Fruit fly (Drosophila melanogaster) whole organism, embryonic: ENCODE results near the gene Fancl.
A peak's percentile ranks its signal among the peaks of the same experiment; 100 is the strongest.

Experiments
- CG10267 ChIP-seq: fragments of 200-800 bp; sonication (Bioruptor generic); optimal IDR thresholded peaks from 2 replicates; lab custom pipeline; 2018; ENCODE audit warnings: missing biosample characterization, mild to moderate bottlenecking, missing genetic modification characterization, moderate library complexity
- CG11398 ChIP-seq: fragments of 200-800 bp; sonication (Bioruptor generic); optimal IDR thresholded peaks from 2 replicates; lab custom pipeline; 2016; ENCODE audit warnings: missing biosample characterization, missing genetic modification characterization
- CG1233 ChIP-seq: fragments of 200-800 bp; sonication (Bioruptor generic); optimal IDR thresholded peaks from 4 replicates; lab custom pipeline; 2018; ENCODE audit warnings: missing biosample characterization, mild to moderate bottlenecking, missing genetic modification characterization
- CG14710 ChIP-seq: fragments of 200-800 bp; sonication (Bioruptor generic); optimal IDR thresholded peaks from 3 replicates; lab custom pipeline; 2019; ENCODE audit warnings: missing biosample characterization, mild to moderate bottlenecking, missing genetic modification characterization, moderate library complexity
- CG17385 ChIP-seq: fragments of 200-800 bp; sonication (Bioruptor generic); optimal IDR thresholded peaks from 3 replicates; lab custom pipeline; 2018; ENCODE audit warnings: missing biosample characterization, mild to moderate bottlenecking, missing genetic modification characterization
- CG2120 ChIP-seq: fragments of 200-800 bp; sonication (Bioruptor generic); optimal IDR thresholded peaks from 3 replicates; lab custom pipeline; 2016; ENCODE audit warnings: missing biosample characterization, missing genetic modification characterization
- CG2678 ChIP-seq: fragments of 200-800 bp; sonication (Bioruptor generic); optimal IDR thresholded peaks from 3 replicates; lab custom pipeline; 2019; ENCODE audit warnings: missing biosample characterization, mild to moderate bottlenecking, missing genetic modification characterization, moderate library complexity
- CG4707 ChIP-seq: fragments of 200-800 bp; sonication (Bioruptor generic); optimal IDR thresholded peaks from 2 replicates; lab custom pipeline; 2018; ENCODE audit warnings: missing biosample characterization, mild to moderate bottlenecking, missing genetic modification characterization, moderate library complexity
- CG4730 ChIP-seq: fragments of 200-800 bp; sonication (Bioruptor generic); IDR thresholded peaks from 2 replicates; pipeline ENCODE4 v1.3.6; 2022; ENCODE audit warnings: missing biosample characterization, missing genetic modification characterization
- CG5953 ChIP-seq: fragments of 200-800 bp; sonication (Bioruptor generic); IDR thresholded peaks from 2 replicates; pipeline ENCODE4 v1.3.6; 2022; ENCODE audit warnings: missing biosample characterization, missing genetic modification characterization
- CG6683 ChIP-seq: fragments of 200-800 bp; sonication (Bioruptor generic); optimal IDR thresholded peaks from 2 replicates; lab custom pipeline; 2017; ENCODE audit warnings: missing biosample characterization, mild to moderate bottlenecking, missing genetic modification characterization, missing genetic modification reagents
- CG6791 ChIP-seq: fragments of 200-800 bp; sonication (Bioruptor generic); IDR thresholded peaks from 3 replicates; pipeline ENCODE4 v1.3.6; 2022; ENCODE audit warnings: missing biosample characterization, missing genetic modification characterization; ENCODE audit not compliant: partially characterized antibody
- CG9817 ChIP-seq: fragments of 200-800 bp; sonication (Bioruptor generic); optimal IDR thresholded peaks from 2 replicates; lab custom pipeline; 2018; ENCODE audit warnings: missing biosample characterization, mild to moderate bottlenecking, missing genetic modification characterization, moderate library complexity
- D19A ChIP-seq: fragments of 200-800 bp; optimal IDR thresholded peaks from 3 replicates; lab custom pipeline; 2019; ENCODE audit warnings: missing biosample characterization, mild to moderate bottlenecking, missing genetic modification characterization, moderate library complexity
- E2f2 ChIP-seq: fragments of 200-800 bp; sonication (Bioruptor generic); IDR thresholded peaks from 2 replicates; pipeline ENCODE4 v1.3.6; 2022; ENCODE audit warnings: missing biosample characterization, missing genetic modification characterization
- Ets97D ChIP-seq: fragments of 200-800 bp; sonication (Bioruptor generic); optimal IDR thresholded peaks from 3 replicates; lab custom pipeline; 2016; ENCODE audit warnings: missing biosample characterization, missing genetic modification characterization
- GATAe ChIP-seq: fragments of 200-800 bp; sonication (Bioruptor generic); conservative IDR thresholded peaks from 2 replicates; pipeline ENCODE4 v1.3.6; 2022; ENCODE audit warnings: missing biosample characterization, missing genetic modification characterization
- Lhr ChIP-seq: fragments of 200-800 bp; sonication (Bioruptor generic); optimal IDR thresholded peaks from 3 replicates; lab custom pipeline; 2017; ENCODE audit warnings: mild to moderate bottlenecking, missing biosample characterization, missing genetic modification reagents, missing genetic modification characterization
- MBD-R2 ChIP-seq: fragments of 200-800 bp; sonication (Bioruptor generic); IDR thresholded peaks from 2 replicates; pipeline ENCODE4 v1.3.6; 2022; ENCODE audit warnings: missing biosample characterization, missing genetic modification characterization
- Mad ChIP-seq: fragments of 200-800 bp; sonication (Bioruptor generic); optimal IDR thresholded peaks from 2 replicates; lab custom pipeline; 2016; ENCODE audit warnings: missing biosample characterization, missing genetic modification characterization
- Meics ChIP-seq: fragments of 200-800 bp; sonication (Bioruptor generic); optimal IDR thresholded peaks from 2 replicates; lab custom pipeline; 2017; ENCODE audit warnings: missing biosample characterization, mild to moderate bottlenecking, missing genetic modification characterization
- Nf-YC ChIP-seq: fragments of 200-800 bp; optimal IDR thresholded peaks from 3 replicates; lab custom pipeline; 2019; ENCODE audit warnings: missing biosample characterization, mild to moderate bottlenecking, missing genetic modification characterization, moderate library complexity
- Opbp ChIP-seq: fragments of 200-800 bp; sonication (Bioruptor generic); IDR thresholded peaks from 3 replicates; pipeline ENCODE4 v1.3.6; 2022; ENCODE audit warnings: missing biosample characterization, missing genetic modification characterization; ENCODE audit not compliant: partially characterized antibody
- Sox102F ChIP-seq: fragments of 200-800 bp; sonication (Bioruptor generic); optimal IDR thresholded peaks from 2 replicates; lab custom pipeline; 2018; ENCODE audit warnings: missing biosample characterization, mild to moderate bottlenecking, missing genetic modification characterization, moderate library complexity
- Trl ChIP-seq, 3 experiments: fragments of >200 bp in 2 of 3; fragments of 200-800 bp in 1 of 3; sonication (Bioruptor generic) in 1 of 3; optimal IDR thresholded peaks; 2 replicates in 1 of 3; 3 replicates in 2 of 3; lab custom pipeline; 2016 to 2017; ENCODE audit warnings: missing biosample characterization in 1 of 3, missing genetic modification characterization in 1 of 3
- Vsx1 ChIP-seq: fragments of 200-800 bp; sonication (Bioruptor generic); optimal IDR thresholded peaks from 2 replicates; lab custom pipeline; 2017; ENCODE audit warnings: missing biosample characterization, mild to moderate bottlenecking, missing genetic modification characterization, missing genetic modification reagents
- Xbp1 ChIP-seq: fragments of 200-800 bp; sonication (Bioruptor generic); optimal IDR thresholded peaks from 3 replicates; lab custom pipeline; 2016; ENCODE audit warnings: missing biosample characterization, mild to moderate bottlenecking, missing genetic modification characterization
- al ChIP-seq: fragments of 200-800 bp; sonication (Bioruptor generic); IDR thresholded peaks from 2 replicates; pipeline ENCODE4 v1.3.6; 2022; ENCODE audit warnings: missing biosample characterization, missing genetic modification characterization
- cad ChIP-seq: fragments of >200 bp; optimal IDR thresholded peaks from 2 replicates; lab custom pipeline; 2017; ENCODE audit warnings: missing biosample characterization, missing genetic modification characterization
- crc ChIP-seq: fragments of 200-800 bp; sonication (Bioruptor generic); optimal IDR thresholded peaks from 2 replicates; lab custom pipeline; 2016; ENCODE audit warnings: missing biosample characterization, missing genetic modification characterization
- crp ChIP-seq, 2 experiments: fragments of 200-800 bp; sonication (Bioruptor generic); optimal IDR thresholded peaks; 2 replicates in 1 of 2; 3 replicates in 1 of 2; lab custom pipeline; 2017; ENCODE audit warnings: missing biosample characterization in 2 of 2, missing genetic modification characterization in 2 of 2, mild to moderate bottlenecking in 1 of 2, moderate library complexity in 1 of 2
- dmrt11E ChIP-seq: fragments of 200-800 bp; sonication (Bioruptor generic); optimal IDR thresholded peaks from 3 replicates; lab custom pipeline; 2018; ENCODE audit warnings: missing biosample characterization, mild to moderate bottlenecking, missing genetic modification characterization, moderate library complexity
- dmrt99B ChIP-seq: fragments of 200-800 bp; sonication (Bioruptor generic); optimal IDR thresholded peaks from 2 replicates; lab custom pipeline; 2018; ENCODE audit warnings: missing biosample characterization, mild to moderate bottlenecking, missing genetic modification characterization, moderate library complexity
- ewg ChIP-seq: fragments of 200-800 bp; sonication (Bioruptor generic); optimal IDR thresholded peaks from 3 replicates; lab custom pipeline; 2017; ENCODE audit warnings: mild to moderate bottlenecking, missing biosample characterization, missing genetic modification reagents, missing genetic modification characterization
- jigr1 ChIP-seq: fragments of 200-800 bp; sonication (Bioruptor generic); IDR thresholded peaks from 3 replicates; pipeline ENCODE4 v1.3.6; 2022; ENCODE audit warnings: missing biosample characterization, missing genetic modification characterization
- lilli ChIP-seq: fragments of 200-800 bp; sonication (Bioruptor generic); optimal IDR thresholded peaks from 3 replicates; lab custom pipeline; 2016; ENCODE audit warnings: missing biosample characterization, missing genetic modification characterization
- nerfin-2 ChIP-seq: fragments of 200-800 bp; sonication (Bioruptor generic); IDR thresholded peaks from 2 replicates; pipeline ENCODE4 v1.3.6; 2022; ENCODE audit warnings: missing biosample characterization, missing genetic modification characterization; ENCODE audit not compliant: partially characterized antibody
- pho ChIP-seq: fragments of 200-800 bp; sonication (Bioruptor generic); optimal IDR thresholded peaks from 2 replicates; lab custom pipeline; 2016; ENCODE audit warnings: missing biosample characterization, missing genetic modification characterization
- pum ChIP-seq: fragments of 200-800 bp; sonication (Bioruptor generic); optimal IDR thresholded peaks from 2 replicates; lab custom pipeline; 2016; ENCODE audit warnings: missing biosample characterization, missing genetic modification characterization
- scrt ChIP-seq: fragments of 200-800 bp; sonication (Bioruptor generic); optimal IDR thresholded peaks from 2 replicates; lab custom pipeline; 2018; ENCODE audit warnings: missing biosample characterization, mild to moderate bottlenecking, missing genetic modification characterization, moderate library complexity
- sens ChIP-seq: fragments of 200-800 bp; sonication (Bioruptor generic); peaks from one replicate; lab custom pipeline; 2016; ENCODE audit warnings: missing biosample characterization, missing genetic modification characterization
- sima ChIP-seq: fragments of 200-800 bp; sonication (Bioruptor generic); optimal IDR thresholded peaks from 2 replicates; lab custom pipeline; 2016; ENCODE audit warnings: missing biosample characterization, missing genetic modification characterization
- sisA ChIP-seq: fragments of 200-800 bp; sonication (Bioruptor generic); IDR thresholded peaks from 2 replicates; pipeline ENCODE4 v1.3.6; 2022; ENCODE audit warnings: missing biosample characterization, missing genetic modification characterization
- sug ChIP-seq: fragments of 200-800 bp; optimal IDR thresholded peaks from 2 replicates; lab custom pipeline; 2019; ENCODE audit warnings: missing biosample characterization, mild to moderate bottlenecking, missing genetic modification characterization, moderate library complexity
- tin ChIP-seq: fragments of 200-800 bp; sonication (Bioruptor generic); optimal IDR thresholded peaks from 3 replicates; lab custom pipeline; 2016; ENCODE audit warnings: missing biosample characterization, missing genetic modification characterization
- tx ChIP-seq: fragments of 200-800 bp; sonication (Bioruptor generic); optimal IDR thresholded peaks from 2 replicates; lab custom pipeline; 2016; ENCODE audit warnings: missing biosample characterization, missing genetic modification characterization
- unc-4 ChIP-seq: fragments of 200-800 bp; sonication (Bioruptor generic); IDR thresholded peaks from 2 replicates; pipeline ENCODE4 v1.3.6; 2022; ENCODE audit warnings: missing biosample characterization, missing genetic modification characterization; ENCODE audit not compliant: partially characterized antibody
- zen ChIP-seq: fragments of 200-800 bp; sonication (Bioruptor generic); optimal IDR thresholded peaks from 3 replicates; lab custom pipeline; 2018; ENCODE audit warnings: missing biosample characterization, mild to moderate bottlenecking, missing genetic modification characterization, moderate library complexity

Gene Fancl

DNA sequence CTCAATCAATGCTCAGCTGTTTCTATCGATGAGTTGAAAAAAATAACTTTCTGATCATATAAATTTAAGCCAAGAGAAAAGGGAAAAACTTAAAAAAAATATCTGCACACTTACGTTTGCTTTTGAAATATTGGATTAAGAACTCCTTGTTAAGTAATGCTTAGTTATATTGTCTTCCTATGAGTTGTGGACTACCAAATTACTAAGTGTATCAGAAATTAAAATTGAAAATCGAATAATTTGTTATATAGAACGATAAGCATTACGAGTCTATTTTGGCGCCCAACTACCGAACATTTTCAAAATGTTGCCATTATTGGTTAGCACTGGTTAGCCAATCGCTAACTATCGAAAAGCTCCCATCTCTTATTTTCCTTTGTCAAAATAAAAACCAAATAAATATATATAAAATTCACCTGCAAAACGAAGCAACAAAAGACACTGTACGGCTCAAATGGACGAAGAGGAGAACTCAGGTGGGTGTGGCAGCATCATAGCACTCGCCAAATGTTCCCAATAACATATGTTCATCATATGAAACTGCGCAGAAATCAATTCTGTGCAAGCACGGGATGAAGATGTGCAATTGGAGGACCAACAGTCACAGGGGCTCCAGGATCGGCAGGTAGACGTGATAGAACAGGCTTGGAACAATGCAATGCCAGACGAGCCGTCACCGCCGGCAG lies 3.7 kb downstream of the Fancl start, which contains the start of gene ohgt (continued):
- TF ChIP-seq CG6683 (GFP tag; lab: Kevin White, UChicago) (no peak), CG5953 (GFP tag; lab: Robert Waterston, UW) (no peak), Vsx1 (GFP tag; lab: Kevin White, UChicago) (peak; percentile 38), CG4707 (GFP tag; lab: Kevin White, UChicago) (no peak), CG2678 (tag; lab: Kevin White, UChicago) (peak; percentile 45), lilli (peak; percentile 38), CG17385 (GFP tag; lab: Kevin White, UChicago) (no peak), sima (GFP tag; lab: Kevin White, UChicago) (no peak), CG4730 (GFP tag; lab: Robert Waterston, UW) (no peak), tin (peak; percentile 14), D19A (tag; lab: Kevin White, UChicago) (peak; percentile 3), GATAe (GFP tag; lab: Robert Waterston, UW) (no peak), MBD-R2 (GFP tag; lab: Robert Waterston, UW) (peak; percentile 20; the same call in 1 of the 2 replicates), Lhr (GFP tag; lab: Kevin White, UChicago) (peak; percentile 22), zen (tag; lab: Kevin White, UChicago) (peak; percentile 23), E2f2 (GFP tag; lab: Robert Waterston, UW) (peak; percentile 89), Xbp1 (peak; percentile 4), pum (GFP tag; lab: Kevin White, UChicago) (peak; percentile 13), CG6791 (GFP tag; lab: Robert Waterston, UW) (0 out of 3 replicates have a peak, but pooled peaks have one; percentile 21), crp (GFP tag; optimal IDR thresholded peaks at IDR 0.05; lab: Kevin White, UChicago) (peak; percentile 31 to 81), CG11398 (GFP tag; lab: Kevin White, UChicago) (no peak), sens (GFP tag; lab: Kevin White, UChicago) (peak; percentile 81), crc (GFP tag; lab: Kevin White, UChicago) (no peak), cad (GFP tag; lab: Kevin White, UChicago) (no peak), scrt (no peak), al (GFP tag; lab: Robert Waterston, UW) (no peak), nerfin-2 (GFP tag; lab: Robert Waterston, UW) (peak; percentile 44; the same call in 1 of the 2 replicates), ewg (peak; percentile 4), Mad (GFP tag; lab: Kevin White, UChicago) (peak; percentile 32), CG1233 (GFP tag; lab: Kevin White, UChicago) (no peak), jigr1 (GFP tag; lab: Robert Waterston, UW) (no peak), sisA (GFP tag; lab: Robert Waterston, UW) (no peak), Opbp (GFP tag; lab: Robert Waterston, UW) (peak; percentile 29; the same call in 1 of the 3 replicates), sug (peak; percentile 7), Meics (GFP tag; lab: Kevin White, UChicago) (peak; percentile 5), tx (GFP tag; lab: Kevin White, UChicago) (no peak), Trl (optimal IDR thresholded peaks at IDR 0.05; lab: Kevin White, UChicago) (no peak), Trl (GFP tag; optimal IDR thresholded peaks at IDR 0.05; lab: Kevin White, UChicago) (peak; percentile 4), Sox102F (GFP tag; lab: Kevin White, UChicago) (no peak), CG10267 (tag; lab: Kevin White, UChicago) (peak; percentile 74), CG14710 (tag; lab: Kevin White, UChicago) (peak; percentile 67), Ets97D (GFP tag; lab: Kevin White, UChicago) (peak; percentile 32), Nf-YC (tag; lab: Kevin White, UChicago) (peak; percentile 44), dmrt11E (peak; percentile 35), pho (GFP tag; lab: Kevin White, UChicago) (peak; percentile 14), unc-4 (GFP tag; lab: Robert Waterston, UW) (peak; percentile 44; the same call in 1 of the 2 replicates), dmrt99B (tag; lab: Kevin White, UChicago) (peak; percentile 7), CG2120 (GFP tag; lab: Kevin White, UChicago) (peak; percentile 37), CG9817 (tag; lab: Kevin White, UChicago) (no peak)
